Fruit fly (Drosophila melanogaster) whole organism, wandering third instar larva: ENCODE data around the gene Rala.

Experiments
- Abd-B ChIP-seq: fragments of >200 bp; optimal IDR thresholded peaks from 2 replicates; lab custom pipeline; 2017; ENCODE audit warnings: missing biosample characterization, missing genetic modification characterization
- CG32264 ChIP-seq: fragments of 200-800 bp; sonication (Bioruptor generic); optimal IDR thresholded peaks from 2 replicates; lab custom pipeline; 2016; ENCODE audit warnings: missing biosample characterization, missing genetic modification characterization
- CG9705 ChIP-seq: fragments of 200-800 bp; sonication (Bioruptor generic); optimal IDR thresholded peaks from 2 replicates; lab custom pipeline; 2018; ENCODE audit warnings: missing biosample characterization, mild to moderate bottlenecking, missing genetic modification characterization
- CrebA ChIP-seq: fragments of 200-800 bp; sonication (Bioruptor generic); optimal IDR thresholded peaks from 2 replicates; lab custom pipeline; 2016; ENCODE audit warnings: missing biosample characterization, mild to moderate bottlenecking, missing genetic modification characterization, borderline replicate concordance
- Dfd ChIP-seq: fragments of >200 bp; optimal IDR thresholded peaks from 2 replicates; lab custom pipeline; 2017; ENCODE audit warnings: missing biosample characterization, missing genetic modification characterization
- Dif ChIP-seq: fragments of 200-275, 200-300 bp; sonication (Bioruptor generic); optimal IDR thresholded peaks from 2 replicates; lab custom pipeline; 2018; ENCODE audit warnings: missing biosample characterization, missing genetic modification characterization; ENCODE audit not compliant: partially characterized antibody
- GATAd ChIP-seq: sonication (Bioruptor generic); optimal IDR thresholded peaks from 2 replicates; lab custom pipeline; 2016; ENCODE audit warnings: missing biosample characterization, missing genetic modification characterization
- HLH106 ChIP-seq: fragments of 200-800 bp; optimal IDR thresholded peaks from 3 replicates; lab custom pipeline; 2019; ENCODE audit warnings: missing biosample characterization, mild to moderate bottlenecking, missing genetic modification characterization, moderate library complexity
- Hnf4 ChIP-seq: fragments of 200-800 bp; sonication (Bioruptor generic); optimal IDR thresholded peaks from 2 replicates; lab custom pipeline; 2016; ENCODE audit warnings: missing biosample characterization, mild to moderate bottlenecking, missing genetic modification characterization
- Hr78 ChIP-seq: fragments of >200 bp; optimal IDR thresholded peaks from 2 replicates; lab custom pipeline; 2017; ENCODE audit warnings: missing biosample characterization, missing genetic modification characterization
- Hr83 ChIP-seq: fragments of 200-300 bp; sonication (Bioruptor generic); optimal IDR thresholded peaks from 2 replicates; lab custom pipeline; 2016; ENCODE audit warnings: missing biosample characterization, mild to moderate bottlenecking, missing genetic modification characterization, moderate library complexity; ENCODE audit not compliant: poor library complexity, severe bottlenecking
- Jra ChIP-seq: sonication (Bioruptor generic); optimal IDR thresholded peaks from 2 replicates; lab custom pipeline; 2016; ENCODE audit warnings: missing biosample characterization, missing genetic modification characterization
- Mio ChIP-seq: sonication (Bioruptor generic); optimal IDR thresholded peaks from 2 replicates; lab custom pipeline; 2016; ENCODE audit warnings: missing biosample characterization, missing genetic modification characterization
- Myc ChIP-seq: fragments of >200 bp; optimal IDR thresholded peaks from 2 replicates; lab custom pipeline; 2017
- N ChIP-seq: fragments of >200 bp; optimal IDR thresholded peaks from 2 replicates; lab custom pipeline; 2018; ENCODE audit warnings: missing biosample characterization, missing external identifiers, missing genetic modification characterization
- OdsH ChIP-seq: fragments of 200-800 bp; sonication (Bioruptor generic); optimal IDR thresholded peaks from 2 replicates; lab custom pipeline; 2016; ENCODE audit warnings: missing biosample characterization, mild to moderate bottlenecking, missing genetic modification characterization
- Rel ChIP-seq, 2 experiments: fragments of 200-800 bp; sonication (Bioruptor generic) in 1 of 2; optimal IDR thresholded peaks; 2 replicates in 1 of 2; 3 replicates in 1 of 2; lab custom pipeline; 2016 to 2019; ENCODE audit warnings: mild to moderate bottlenecking in 2 of 2, missing biosample characterization in 2 of 2, missing genetic modification characterization in 2 of 2, moderate library complexity in 1 of 2
- Sp1 ChIP-seq: fragments of 200-800 bp; sonication (Bioruptor generic); optimal IDR thresholded peaks from 3 replicates; lab custom pipeline; 2019; ENCODE audit warnings: missing biosample characterization, mild to moderate bottlenecking, missing genetic modification characterization, moderate library complexity
- Vsx2 ChIP-seq: fragments of 200-300, 225-300 bp; sonication (Bioruptor generic); optimal IDR thresholded peaks from 2 replicates; lab custom pipeline; 2018; ENCODE audit warnings: missing biosample characterization, missing genetic modification characterization; ENCODE audit not compliant: partially characterized antibody
- br ChIP-seq: fragments of 200-800 bp; sonication (Bioruptor generic); optimal IDR thresholded peaks from 2 replicates; lab custom pipeline; 2016; ENCODE audit warnings: missing biosample characterization, missing genetic modification characterization
- brk ChIP-seq: fragments of 200-800 bp; sonication (Bioruptor generic); optimal IDR thresholded peaks from 2 replicates; lab custom pipeline; 2016; ENCODE audit warnings: missing biosample characterization, mild to moderate bottlenecking, missing genetic modification characterization
- dl ChIP-seq, 2 experiments: fragments of 175-275, 200-275 bp in 1 of 2; fragments of 200-275 bp in 1 of 2; sonication (Bioruptor generic); optimal IDR thresholded peaks; lab custom pipeline; 2018; ENCODE audit warnings: mild to moderate bottlenecking in 2 of 2, missing biosample characterization in 2 of 2, missing genetic modification characterization in 2 of 2, moderate library complexity in 2 of 2; ENCODE audit not compliant: partially characterized antibody in 2 of 2, insufficient read depth in 1 of 2
- dmrt93B ChIP-seq: fragments of 200-800 bp; sonication (Bioruptor generic); optimal IDR thresholded peaks from 2 replicates; lab custom pipeline; 2018; ENCODE audit warnings: missing biosample characterization, mild to moderate bottlenecking, missing genetic modification characterization
- dsf ChIP-seq: sonication (Bioruptor generic); optimal IDR thresholded peaks from 2 replicates; lab custom pipeline; 2016; ENCODE audit warnings: missing biosample characterization, missing genetic modification characterization, borderline replicate concordance
- ey ChIP-seq: fragments of 200-800 bp; sonication (Bioruptor generic); optimal IDR thresholded peaks from 2 replicates; lab custom pipeline; 2016; ENCODE audit warnings: missing biosample characterization, missing genetic modification characterization
- foxo ChIP-seq, 2 experiments: fragments of 200-800 bp; sonication (Bioruptor generic); optimal IDR thresholded peaks; 2 replicates in 1 of 2; 3 replicates in 1 of 2; lab custom pipeline; 2016 to 2017; ENCODE audit warnings: missing biosample characterization in 2 of 2, missing genetic modification characterization in 2 of 2
- fru ChIP-seq: fragments of 200-800 bp; sonication (Bioruptor generic); optimal IDR thresholded peaks from 3 replicates; lab custom pipeline; 2016; ENCODE audit warnings: missing biosample characterization, mild to moderate bottlenecking, missing genetic modification characterization
- h ChIP-seq: fragments of 200-800 bp; sonication (Bioruptor generic); optimal IDR thresholded peaks from 3 replicates; lab custom pipeline; 2016; ENCODE audit warnings: missing biosample characterization, mild to moderate bottlenecking, missing genetic modification characterization
- jim ChIP-seq: fragments of 175-275, 200-325 bp; sonication (Bioruptor generic); optimal IDR thresholded peaks from 2 replicates; lab custom pipeline; 2016; ENCODE audit warnings: missing biosample characterization, mild to moderate bottlenecking, missing genetic modification characterization
- lola ChIP-seq: fragments of >200 bp; optimal IDR thresholded peaks from 2 replicates; lab custom pipeline; 2017; ENCODE audit warnings: missing biosample characterization, missing genetic modification characterization
- pan ChIP-seq: fragments of >200 bp; optimal IDR thresholded peaks from 2 replicates; lab custom pipeline; 2017
- psq ChIP-seq: fragments of 200-800 bp; sonication (Bioruptor generic); optimal IDR thresholded peaks from 3 replicates; lab custom pipeline; 2017; ENCODE audit warnings: missing biosample characterization, mild to moderate bottlenecking, missing genetic modification characterization, moderate library complexity
- rgr ChIP-seq: fragments of 200-800 bp; sonication (Bioruptor generic); optimal IDR thresholded peaks from 3 replicates; lab custom pipeline; 2016; ENCODE audit warnings: missing biosample characterization, mild to moderate bottlenecking, missing genetic modification characterization
- sage ChIP-seq: fragments of 200-800 bp; sonication (Bioruptor generic); optimal IDR thresholded peaks from 2 replicates; lab custom pipeline; 2016; ENCODE audit warnings: missing biosample characterization, mild to moderate bottlenecking, missing genetic modification characterization
- sv ChIP-seq: fragments of 200-800 bp; sonication (Bioruptor generic); optimal IDR thresholded peaks from 3 replicates; lab custom pipeline; 2016; ENCODE audit warnings: missing biosample characterization, missing genetic modification characterization
- tai ChIP-seq: sonication (Bioruptor generic); optimal IDR thresholded peaks from 2 replicates; lab custom pipeline; 2016; ENCODE audit warnings: missing biosample characterization, missing genetic modification characterization
- usp ChIP-seq: fragments of >200 bp; optimal IDR thresholded peaks from 2 replicates; lab custom pipeline; 2017; ENCODE audit warnings: missing biosample characterization, missing genetic modification characterization
- woc ChIP-seq: sonication (Bioruptor generic); optimal IDR thresholded peaks from 2 replicates; lab custom pipeline; 2016; ENCODE audit warnings: missing biosample characterization, mild to moderate bottlenecking, missing genetic modification characterization

Gene Rala

DNA sequence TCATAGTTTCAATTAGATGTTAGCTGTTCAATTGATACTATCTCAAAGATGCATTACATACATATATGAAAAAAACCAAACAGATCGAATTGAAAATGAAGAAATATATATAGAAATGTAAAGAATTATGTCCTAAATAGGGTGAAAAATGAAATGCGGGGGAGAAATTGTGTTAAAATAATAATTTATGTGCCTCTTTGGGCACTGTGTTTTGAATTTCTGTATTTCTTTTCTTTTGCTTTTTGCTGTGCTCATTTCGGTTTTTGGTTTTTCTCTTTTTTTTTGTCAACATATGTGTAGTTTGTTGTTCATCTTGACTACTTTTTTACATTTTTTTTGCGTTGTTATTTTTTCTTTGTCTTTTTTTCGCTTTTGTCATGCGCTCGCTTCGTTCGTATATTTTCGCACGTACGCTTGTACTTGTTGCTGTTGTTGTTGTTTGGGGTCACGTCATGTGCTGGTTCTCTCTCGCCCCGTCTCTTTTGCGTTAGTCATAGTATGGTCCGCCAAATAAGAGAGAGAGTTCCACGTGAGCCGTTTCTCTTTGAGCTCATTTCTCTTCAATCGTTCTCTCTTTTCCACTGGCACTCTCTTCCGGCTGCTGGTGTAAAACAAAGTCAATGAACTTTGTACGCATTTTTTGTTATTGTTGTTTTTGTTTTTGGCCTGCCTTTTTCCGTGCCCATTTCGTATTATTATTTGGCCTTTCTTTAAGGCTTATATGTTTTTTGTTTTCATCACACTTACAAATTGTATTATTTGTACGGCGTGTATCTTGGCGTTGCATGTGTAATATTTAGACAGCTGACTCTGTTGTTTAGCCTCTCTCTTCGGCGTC lies 24.1 kb downstream of the Rala start:
- TF ChIP-seq psq (GFP tag; lab: Kevin White, UChicago) = peak; percentile 86
- TF ChIP-seq CrebA = peak; percentile 81
- peak; percentile 37 for TF ChIP-seq sage (GFP tag; lab: Kevin White, UChicago)
- TF ChIP-seq tai (GFP tag; lab: Kevin White, UChicago) = no peak
- no peak for TF ChIP-seq Hr78 (GFP tag; lab: Kevin White, UChicago)
- no peak for TF ChIP-seq lola (GFP tag; lab: Kevin White, UChicago)
- TF ChIP-seq Rel (GFP tag; optimal IDR thresholded peaks at IDR 0.05; lab: Kevin White, UChicago) = no peak
- TF ChIP-seq Rel (tag; optimal IDR thresholded peaks at IDR 0.05; lab: Kevin White, UChicago) = peak; percentile 20
- peak; percentile 29 for TF ChIP-seq brk (GFP tag; lab: Kevin White, UChicago)
- peak; percentile 83 for TF ChIP-seq rgr
- TF ChIP-seq OdsH = peak; percentile 77
- TF ChIP-seq woc (GFP tag; lab: Kevin White, UChicago) = peak; percentile 24
- no peak for TF ChIP-seq dmrt93B (GFP tag; lab: Kevin White, UChicago)
- TF ChIP-seq foxo (GFP tag; optimal IDR thresholded peaks at IDR 0.05; lab: Kevin White, UChicago) = peak in 1 of 2 experiments; percentile 86
- TF ChIP-seq fru = peak; percentile 76
- TF ChIP-seq dl (GFP tag; optimal IDR thresholded peaks at IDR 0.05; lab: Kevin White, UChicago; ENCODE audit: insufficient read depth in 1 of 2, partially characterized antibody in 2 of 2) = peak; percentile 46 to 86
- no peak for TF ChIP-seq GATAd (GFP tag; lab: Kevin White, UChicago)
- no peak for TF ChIP-seq usp (GFP tag; lab: Kevin White, UChicago)
- peak; percentile 87 for TF ChIP-seq Sp1 (GFP tag; lab: Kevin White, UChicago)
- TF ChIP-seq CG9705 = no peak
- no peak for TF ChIP-seq Dfd (GFP tag; lab: Kevin White, UChicago)
- peak; percentile 79 for TF ChIP-seq HLH106 (tag; lab: Kevin White, UChicago)
- TF ChIP-seq jim (GFP tag; lab: Kevin White, UChicago) = no peak
- no peak for TF ChIP-seq pan
- TF ChIP-seq Hnf4 (GFP tag; lab: Kevin White, UChicago) = peak; percentile 64
- no peak for TF ChIP-seq Abd-B (GFP tag; lab: Kevin White, UChicago)
- no peak for TF ChIP-seq Vsx2 (GFP tag; lab: Kevin White, UChicago)
- TF ChIP-seq Hr83 (GFP tag; lab: Kevin White, UChicago) = peak; percentile 35
- TF ChIP-seq br (GFP tag; lab: Kevin White, UChicago) = peak; percentile 44
- peak; percentile 53 for TF ChIP-seq h (GFP tag; lab: Kevin White, UChicago)
- no peak for TF ChIP-seq Mio (GFP tag; lab: Kevin White, UChicago)
- TF ChIP-seq sv = no peak
- TF ChIP-seq ey (GFP tag; lab: Kevin White, UChicago) = peak; percentile 70
- no peak for TF ChIP-seq N (GFP tag; lab: Kevin White, UChicago)
- no peak for TF ChIP-seq Jra (GFP tag; lab: Kevin White, UChicago)
- TF ChIP-seq dsf (GFP tag; lab: Kevin White, UChicago) = no peak
- TF ChIP-seq Myc = no peak
- peak; percentile 86 for TF ChIP-seq Dif
- no peak for TF ChIP-seq CG32264 (GFP tag; lab: Kevin White, UChicago)
- TF ChIP-seq, all 38 proteins: peak for 19

DNA sequence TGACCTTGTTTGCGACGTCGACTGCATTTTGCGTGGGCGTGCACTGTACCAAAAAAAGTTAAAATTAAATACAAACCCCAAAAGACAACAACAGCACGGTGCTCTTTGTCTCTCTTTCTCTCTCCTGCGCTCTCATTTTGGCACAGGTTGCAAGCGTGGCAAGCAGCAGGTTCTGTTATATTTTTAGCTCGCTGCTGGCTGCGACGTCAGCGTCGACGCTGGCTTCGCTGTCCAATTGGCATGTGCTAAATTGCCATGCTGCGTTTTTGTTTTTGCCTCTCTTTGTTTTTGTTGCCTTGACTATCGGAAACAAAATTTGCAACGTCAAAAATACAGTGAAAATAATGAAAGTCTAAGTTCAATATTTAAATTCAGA lies 24.7 kb downstream of the Rala start:
- TF ChIP-seq Hr78 (GFP tag; lab: Kevin White, UChicago) = no peak
- TF ChIP-seq psq (GFP tag; lab: Kevin White, UChicago) = no peak
- TF ChIP-seq fru = no peak
- TF ChIP-seq dl (GFP tag; optimal IDR thresholded peaks at IDR 0.05; lab: Kevin White, UChicago; ENCODE audit: insufficient read depth in 1 of 2, partially characterized antibody in 2 of 2) = peak; percentile 48 to 74
- TF ChIP-seq CrebA = peak; percentile 72
- TF ChIP-seq Dif = peak; percentile 79
- no peak for TF ChIP-seq usp (GFP tag; lab: Kevin White, UChicago)
